Fruit fly (Drosophila melanogaster) whole organism, embryonic: Measurements from ENCODE around the gene CG1774.

Experiments
- CG10366 ChIP-seq: fragments of 200-800 bp; sonication (Bioruptor generic); IDR thresholded peaks from 2 replicates; pipeline ENCODE4 v1.3.6; 2022; ENCODE audit warnings: missing biosample characterization, missing genetic modification characterization
- CG11247 ChIP-seq: fragments of 200-800 bp; sonication (Bioruptor generic); IDR thresholded peaks from 2 replicates; pipeline ENCODE4 v1.3.6; 2022; ENCODE audit warnings: missing biosample characterization, missing genetic modification characterization
- CG12155 ChIP-seq: fragments of 200-800 bp; sonication (Bioruptor generic); optimal IDR thresholded peaks from 3 replicates; lab custom pipeline; 2016; ENCODE audit warnings: missing biosample characterization, missing genetic modification characterization
- CG1233 ChIP-seq: fragments of 200-800 bp; sonication (Bioruptor generic); optimal IDR thresholded peaks from 4 replicates; lab custom pipeline; 2018; ENCODE audit warnings: missing biosample characterization, mild to moderate bottlenecking, missing genetic modification characterization
- CG12744 ChIP-seq: fragments of 200-800 bp; sonication (Bioruptor generic); optimal IDR thresholded peaks from 2 replicates; lab custom pipeline; 2016; ENCODE audit warnings: missing biosample characterization, missing genetic modification characterization
- CG13775 ChIP-seq: fragments of 200-800 bp; sonication (Bioruptor generic); optimal IDR thresholded peaks from 3 replicates; lab custom pipeline; 2017; ENCODE audit warnings: missing biosample characterization, mild to moderate bottlenecking, missing genetic modification characterization
- CG14710 ChIP-seq: fragments of 200-800 bp; sonication (Bioruptor generic); optimal IDR thresholded peaks from 3 replicates; lab custom pipeline; 2019; ENCODE audit warnings: missing biosample characterization, mild to moderate bottlenecking, missing genetic modification characterization, moderate library complexity
- CG15073 ChIP-seq: fragments of 200-800 bp; sonication (Bioruptor generic); optimal IDR thresholded peaks from 2 replicates; lab custom pipeline; 2016; ENCODE audit warnings: missing biosample characterization, missing genetic modification characterization
- CG15269 ChIP-seq: fragments of 200-800 bp; sonication (Bioruptor generic); optimal IDR thresholded peaks from 2 replicates; lab custom pipeline; 2018; ENCODE audit warnings: missing biosample characterization, mild to moderate bottlenecking, missing genetic modification characterization, moderate library complexity
- CG15601 ChIP-seq: fragments of 200-800 bp; sonication (Bioruptor generic); optimal IDR thresholded peaks from 3 replicates; lab custom pipeline; 2019; ENCODE audit warnings: missing biosample characterization, mild to moderate bottlenecking, missing genetic modification characterization, moderate library complexity
- CG1647 ChIP-seq: fragments of 200-800 bp; sonication (Bioruptor generic); optimal IDR thresholded peaks from 3 replicates; lab custom pipeline; 2016; ENCODE audit warnings: missing biosample characterization, missing genetic modification characterization
- CG17359 ChIP-seq: fragments of 200-800 bp; sonication (Bioruptor generic); optimal IDR thresholded peaks from 3 replicates; lab custom pipeline; 2018; ENCODE audit warnings: missing biosample characterization, mild to moderate bottlenecking, missing genetic modification characterization, moderate library complexity
- CG18619 ChIP-seq: fragments of 200-800 bp; sonication (Bioruptor generic); optimal IDR thresholded peaks from 3 replicates; lab custom pipeline; 2017; ENCODE audit warnings: missing biosample characterization, mild to moderate bottlenecking, missing genetic modification characterization
- CG2889 ChIP-seq: fragments of 200-800 bp; sonication (Bioruptor generic); IDR thresholded peaks from 3 replicates; pipeline ENCODE4 v1.3.6; 2022; ENCODE audit warnings: missing biosample characterization, missing genetic modification characterization
- CG32767 ChIP-seq: fragments of 200-800 bp; sonication (Bioruptor generic); IDR thresholded peaks from 2 replicates; pipeline ENCODE4 v1.3.6; 2022; ENCODE audit warnings: missing biosample characterization, missing genetic modification characterization
- CG34224 ChIP-seq: fragments of 200-800 bp; sonication (Bioruptor generic); IDR thresholded peaks from 3 replicates; pipeline ENCODE4 v1.3.6; 2022; ENCODE audit warnings: missing biosample characterization, missing genetic modification characterization; ENCODE audit not compliant: partially characterized antibody
- CG3838 ChIP-seq: fragments of 200-800 bp; sonication (Bioruptor generic); optimal IDR thresholded peaks from 3 replicates; lab custom pipeline; 2016; ENCODE audit warnings: missing biosample characterization, missing genetic modification characterization
- CG3995 ChIP-seq: fragments of 200-800 bp; sonication (Bioruptor generic); optimal IDR thresholded peaks from 3 replicates; lab custom pipeline; 2016; ENCODE audit warnings: missing biosample characterization, missing genetic modification characterization
- CG42726 ChIP-seq: fragments of 200-800 bp; sonication (Bioruptor generic); IDR thresholded peaks from 2 replicates; pipeline ENCODE4 v1.3.6; 2022; ENCODE audit warnings: missing biosample characterization, missing genetic modification characterization; ENCODE audit not compliant: partially characterized antibody
- CG4328 ChIP-seq: fragments of 200-800 bp; sonication (Bioruptor generic); optimal IDR thresholded peaks from 3 replicates; lab custom pipeline; 2017; ENCODE audit warnings: missing biosample characterization, missing genetic modification reagents, missing genetic modification characterization
- CG6254 ChIP-seq: fragments of 200-800 bp; sonication (Bioruptor generic); optimal IDR thresholded peaks from 3 replicates; lab custom pipeline; 2017; ENCODE audit warnings: mild to moderate bottlenecking, missing biosample characterization, missing genetic modification reagents, missing genetic modification characterization
- CG6813 ChIP-seq: fragments of 200-800 bp; sonication (Bioruptor generic); optimal IDR thresholded peaks from 2 replicates; lab custom pipeline; 2017; ENCODE audit warnings: missing biosample characterization, missing genetic modification characterization, mild to moderate bottlenecking, moderate library complexity, missing genetic modification reagents
- CG7745 ChIP-seq: fragments of 200-800 bp; sonication (Bioruptor generic); optimal IDR thresholded peaks from 2 replicates; lab custom pipeline; 2018; ENCODE audit warnings: missing biosample characterization, mild to moderate bottlenecking, missing genetic modification characterization, moderate library complexity
- CG8924 ChIP-seq: fragments of 200-800 bp; optimal IDR thresholded peaks from 3 replicates; lab custom pipeline; 2019; ENCODE audit warnings: missing biosample characterization, mild to moderate bottlenecking, missing genetic modification characterization, moderate library complexity
- CHES-1-like ChIP-seq: fragments of 200-800 bp; sonication (Bioruptor generic); optimal IDR thresholded peaks from 2 replicates; lab custom pipeline; 2016; ENCODE audit warnings: missing biosample characterization, missing genetic modification characterization
- D19B ChIP-seq: fragments of 200-800 bp; sonication (Bioruptor generic); optimal IDR thresholded peaks from 2 replicates; lab custom pipeline; 2017; ENCODE audit warnings: missing biosample characterization, mild to moderate bottlenecking, missing genetic modification characterization
- Dad ChIP-seq: fragments of 200-800 bp; sonication (Bioruptor generic); optimal IDR thresholded peaks from 3 replicates; lab custom pipeline; 2016; ENCODE audit warnings: missing biosample characterization, missing genetic modification characterization
- Dip2 ChIP-seq: fragments of 200-800 bp; sonication (Bioruptor generic); IDR thresholded peaks from 2 replicates; pipeline ENCODE4 v1.3.6; 2022; ENCODE audit warnings: missing biosample characterization, missing genetic modification characterization
- Fer3 ChIP-seq: fragments of 200-800 bp; sonication (Bioruptor generic); optimal IDR thresholded peaks from 2 replicates; lab custom pipeline; 2018; ENCODE audit warnings: missing biosample characterization, mild to moderate bottlenecking, missing genetic modification characterization, moderate library complexity
- HHEX ChIP-seq: fragments of 200-800 bp; sonication (Bioruptor generic); optimal IDR thresholded peaks from 3 replicates; lab custom pipeline; 2017; ENCODE audit warnings: missing biosample characterization, mild to moderate bottlenecking, missing genetic modification characterization, missing genetic modification reagents
- HLH4C ChIP-seq: fragments of 200-800 bp; sonication (Bioruptor generic); IDR thresholded peaks from 3 replicates; pipeline ENCODE4 v1.3.6; 2022; ENCODE audit warnings: missing biosample characterization, missing genetic modification characterization; ENCODE audit not compliant: partially characterized antibody
- MESR4 ChIP-seq: fragments of 200-800 bp; sonication (Bioruptor generic); optimal IDR thresholded peaks from 2 replicates; lab custom pipeline; 2018; ENCODE audit warnings: missing biosample characterization, mild to moderate bottlenecking, missing genetic modification characterization, moderate library complexity
- NC2α ChIP-seq: fragments of 200-800 bp; sonication (Bioruptor generic); optimal IDR thresholded peaks from 2 replicates; lab custom pipeline; 2016; ENCODE audit warnings: missing biosample characterization, missing genetic modification characterization
- NFAT ChIP-seq: fragments of 200-800 bp; sonication (Bioruptor generic); IDR thresholded peaks from 2 replicates; pipeline ENCODE4 v1.3.6; 2022; ENCODE audit warnings: missing biosample characterization, missing genetic modification characterization
- Xbp1 ChIP-seq: fragments of 200-800 bp; sonication (Bioruptor generic); optimal IDR thresholded peaks from 3 replicates; lab custom pipeline; 2016; ENCODE audit warnings: missing biosample characterization, mild to moderate bottlenecking, missing genetic modification characterization
- Xrp1 ChIP-seq: fragments of 200-800 bp; sonication (Bioruptor generic); IDR thresholded peaks from 2 replicates; pipeline ENCODE4 v1.3.6; 2022; ENCODE audit warnings: missing biosample characterization, missing genetic modification characterization
- ato ChIP-seq: fragments of 200-800 bp; sonication (Bioruptor generic); IDR thresholded peaks from 2 replicates; pipeline ENCODE4 v1.3.6; 2022; ENCODE audit warnings: missing biosample characterization, missing genetic modification characterization; ENCODE audit not compliant: partially characterized antibody
- chinmo ChIP-seq: fragments of 200-800 bp; sonication (Bioruptor generic); IDR thresholded peaks from 4 replicates; pipeline ENCODE4 v1.3.6; 2022; ENCODE audit warnings: missing biosample characterization, missing genetic modification characterization; ENCODE audit not compliant: partially characterized antibody
- chn ChIP-seq: fragments of 200-800 bp; sonication (Bioruptor generic); optimal IDR thresholded peaks from 2 replicates; lab custom pipeline; 2016; ENCODE audit warnings: missing biosample characterization, missing genetic modification characterization
- hth ChIP-seq: fragments of >200 bp; optimal IDR thresholded peaks from 2 replicates; lab custom pipeline; 2017; ENCODE audit warnings: inconsistent platforms
- lilli ChIP-seq: fragments of 200-800 bp; sonication (Bioruptor generic); optimal IDR thresholded peaks from 3 replicates; lab custom pipeline; 2016; ENCODE audit warnings: missing biosample characterization, missing genetic modification characterization
- lola ChIP-seq, 3 experiments: fragments of >200 bp in 2 of 3; fragments of 200-800 bp in 1 of 3; sonication (Bioruptor generic) in 1 of 3; optimal IDR thresholded peaks; 2 replicates each; lab custom pipeline; 2017 to 2019; ENCODE audit warnings: missing biosample characterization in 3 of 3, missing genetic modification characterization in 3 of 3, mild to moderate bottlenecking in 1 of 3, moderate library complexity in 1 of 3
- pan ChIP-seq, 4 experiments: fragments of >200 bp in 3 of 4; fragments of 200-800 bp in 1 of 4; sonication (Bioruptor generic) in 1 of 4; optimal IDR thresholded peaks in 3 of 4; IDR thresholded peaks in 1 of 4; 2 replicates each; pipeline versions ENCODE4 v1.3.6 to Lab custom; 2017 to 2022; ENCODE audit warnings: missing biosample characterization in 2 of 4, missing genetic modification characterization in 2 of 4, mixed read lengths in 1 of 4
- pfk ChIP-seq: fragments of 200-800 bp; sonication (Bioruptor generic); optimal IDR thresholded peaks from 2 replicates; lab custom pipeline; 2018; ENCODE audit warnings: missing biosample characterization, mild to moderate bottlenecking, missing genetic modification characterization, moderate library complexity
- ro ChIP-seq: fragments of 200-800 bp; sonication (Bioruptor generic); IDR thresholded peaks from 2 replicates; pipeline ENCODE4 v1.3.6; 2022; ENCODE audit warnings: missing biosample characterization, missing genetic modification characterization
- row ChIP-seq: fragments of 200-800 bp; sonication (Bioruptor generic); IDR thresholded peaks from 3 replicates; pipeline ENCODE4 v1.3.6; 2022; ENCODE audit warnings: missing biosample characterization, missing genetic modification characterization
- tio ChIP-seq: fragments of 200-800 bp; sonication (Bioruptor generic); optimal IDR thresholded peaks from 2 replicates; lab custom pipeline; 2017; ENCODE audit warnings: missing biosample characterization, missing genetic modification characterization, inconsistent platforms
- twi ChIP-seq: fragments of 200-800 bp; optimal IDR thresholded peaks from 2 replicates; lab custom pipeline; 2019; ENCODE audit warnings: missing biosample characterization, mild to moderate bottlenecking, missing genetic modification characterization, moderate library complexity
- wor ChIP-seq: fragments of 200-800 bp; sonication (Bioruptor generic); IDR thresholded peaks from 2 replicates; pipeline ENCODE4 v1.3.6; 2022; ENCODE audit warnings: missing biosample characterization, missing genetic modification characterization
- yki ChIP-seq: fragments of >200 bp; optimal IDR thresholded peaks from 3 replicates; lab custom pipeline; 2018

CG1774 gene

dm6 chr3R:31588374-31588773 lies 4.2 kb upstream of the CG1774 start, which contains the start of gene CG1635 (continued):
- peak; percentile 99 for TF ChIP-seq wor (GFP tag; lab: Robert Waterston, UW)
- TF ChIP-seq CG7745 (tag; lab: Kevin White, UChicago) = peak; percentile 96
- peak; percentile 100 for TF ChIP-seq CG15269
- peak; percentile 99 for TF ChIP-seq CG4328 (GFP tag; lab: Kevin White, UChicago)
- TF ChIP-seq CG12155 = peak; percentile 98
- peak; percentile 99 for TF ChIP-seq Xbp1 (GFP tag; lab: Kevin White, UChicago)
- peak; percentile 99 for TF ChIP-seq lilli (GFP tag; lab: Kevin White, UChicago)
- TF ChIP-seq CG34224 (GFP tag; lab: Robert Waterston, UW) = peak; percentile 87
- TF ChIP-seq Dip2 (GFP tag; lab: Robert Waterston, UW) = peak; percentile 78
- peak; percentile 100 for TF ChIP-seq Xrp1 (GFP tag; lab: Robert Waterston, UW)
- TF ChIP-seq NFAT (GFP tag; lab: Robert Waterston, UW) = peak; percentile 99
- TF ChIP-seq CG32767 (GFP tag; lab: Robert Waterston, UW) = peak; percentile 99
- peak; percentile 96 for TF ChIP-seq D19B (GFP tag; lab: Kevin White, UChicago)
- peak; percentile 99 for TF ChIP-seq twi (tag; lab: Kevin White, UChicago)
- peak; percentile 99 for TF ChIP-seq CG11247
- peak; percentile 98 for TF ChIP-seq CG3838 (GFP tag; lab: Kevin White, UChicago)
- TF ChIP-seq pfk (GFP tag; lab: Kevin White, UChicago) = peak; percentile 82
- peak; percentile 98 for TF ChIP-seq CHES-1-like
- TF ChIP-seq lola (GFP tag; optimal IDR thresholded peaks at IDR 0.05; lab: Kevin White, UChicago) = peak in 1 of 3 experiments; percentile 99
- peak; percentile 98 for TF ChIP-seq ro (GFP tag; lab: Robert Waterston, UW)
- TF ChIP-seq Dad (GFP tag; lab: Kevin White, UChicago) = peak; percentile 98
- peak; percentile 99 for TF ChIP-seq HHEX (GFP tag; lab: Kevin White, UChicago)
- peak; percentile 86 for TF ChIP-seq CG15073 (GFP tag; lab: Kevin White, UChicago)
- peak; percentile 100 for TF ChIP-seq row (GFP tag; lab: Robert Waterston, UW)
- TF ChIP-seq HLH4C (GFP tag; lab: Robert Waterston, UW) = peak; percentile 32; the same call in 2 of the 3 replicates
- peak; percentile 99 for TF ChIP-seq CG13775
- peak; percentile 97 for TF ChIP-seq CG6254
- TF ChIP-seq Fer3 (tag; lab: Kevin White, UChicago) = peak; percentile 100
- TF ChIP-seq chn (GFP tag; lab: Kevin White, UChicago) = peak; percentile 98
- TF ChIP-seq chinmo (GFP tag; lab: Robert Waterston, UW) = no peak
- peak; percentile 92 for TF ChIP-seq MESR4 (GFP tag; lab: Kevin White, UChicago)
- peak; percentile 100 for TF ChIP-seq CG8924 (tag; lab: Kevin White, UChicago)
- no peak for TF ChIP-seq hth
- peak; percentile 98 for TF ChIP-seq CG2889 (GFP tag; lab: Robert Waterston, UW)
- TF ChIP-seq CG17359 (tag; lab: Kevin White, UChicago) = peak; percentile 100
- TF ChIP-seq tio (GFP tag; lab: Kevin White, UChicago) = peak; percentile 96
- no peak for TF ChIP-seq yki (lab: Kevin White, UChicago)
- peak; percentile 97 for TF ChIP-seq NC2α (GFP tag; lab: Kevin White, UChicago)
- peak; percentile 55; the same call in 1 of the 2 replicates for TF ChIP-seq CG42726 (GFP tag; lab: Robert Waterston, UW)
- TF ChIP-seq CG3995 (GFP tag; lab: Kevin White, UChicago) = peak; percentile 87
- TF ChIP-seq CG10366 (GFP tag; lab: Robert Waterston, UW) = peak; percentile 99
- peak; percentile 98 for TF ChIP-seq CG14710 (tag; lab: Kevin White, UChicago)
- peak; percentile 99 for TF ChIP-seq CG15601
- no peak; the same call in 1 of the 2 replicates for TF ChIP-seq ato (GFP tag; lab: Robert Waterston, UW)
- TF ChIP-seq CG1233 (GFP tag; lab: Kevin White, UChicago) = peak; percentile 99
- TF ChIP-seq CG6813 (GFP tag; lab: Kevin White, UChicago) = peak; percentile 99
- TF ChIP-seq pan (optimal IDR thresholded peaks at IDR 0.05; lab: Kevin White, UChicago) = no peak
- peak in 1 of 2 experiments; percentile 100 for TF ChIP-seq pan (GFP tag; optimal IDR thresholded peaks at IDR 0.05 in 1 of 2, IDR thresholded peaks at IDR 0.05 in 1 of 2)
- peak; percentile 99 for TF ChIP-seq CG12744 (GFP tag; lab: Kevin White, UChicago)
- peak; percentile 99 for TF ChIP-seq CG18619
- TF ChIP-seq CG1647 (GFP tag; lab: Kevin White, UChicago) = peak; percentile 96
